Worm (Caenorhabditis elegans): ENCODE measurements around the gene C17B7.14.

C17B7.14 gene

ce11 chrV:3282957-3283356 lies 37.4 kb downstream of the C17B7.14 start, which contains the start of gene str-64:
str-64 (plus strand) TSS chrV:3283257.
- TF ChIP-seq sma-3 (GFP tag; optimal IDR thresholded peaks at IDR 0.05) (no peak), nhr-12 (tag; optimal IDR thresholded peaks at IDR 0.05) (no peak), elt-1 (tag; optimal IDR thresholded peaks at IDR 0.05) (no peak), lin-11 (tag; optimal IDR thresholded peaks at IDR 0.05) (no peak)

ce11 chrV:3281523-3281922 lies 38.8 kb downstream of the C17B7.14 start, which contains the start of gene T28A11.25:
T28A11.25 (plus strand) TSS chrV:3281823.
- TF ChIP-seq lsy-2 (tag; optimal IDR thresholded peaks at IDR 0.05) (no peak), sma-9 (GFP tag; optimal IDR thresholded peaks at IDR 0.05) (peak; percentile 64), sma-9 (tag; optimal IDR thresholded peaks at IDR 0.05) (no peak)

- no peak for TF ChIP-seq lin-39 (tag; optimal IDR thresholded peaks at IDR 0.05)
- no peak for TF ChIP-seq skn-1 (tag; optimal IDR thresholded peaks at IDR 0.05)
- no peak for TF ChIP-seq crh-2 (tag; optimal IDR thresholded peaks at IDR 0.05)
- TF ChIP-seq unc-55 (GFP tag; optimal IDR thresholded peaks at IDR 0.05), result no peak
- no peak for TF ChIP-seq unc-39 (tag; optimal IDR thresholded peaks at IDR 0.05)
- peak; percentile 8 for TF ChIP-seq sem-4 (tag; optimal IDR thresholded peaks at IDR 0.05)
- TF ChIP-seq nhr-129 (tag; optimal IDR thresholded peaks at IDR 0.05), result no peak
- peak; percentile 50 for TF ChIP-seq F13H6.1 (tag; optimal IDR thresholded peaks at IDR 0.05)
- peak; percentile 71 for TF ChIP-seq sma-9 (GFP tag; optimal IDR thresholded peaks at IDR 0.05)
- TF ChIP-seq sma-9 (tag; optimal IDR thresholded peaks at IDR 0.05), result no peak
- TF ChIP-seq ztf-1 (GFP tag; conservative IDR thresholded peaks at IDR 0.05), result no peak
These were observed 40.3 kb downstream of the C17B7.14 start, which contains the start of gene T28A11.2 for ce11 chrV:3280009-3280408. T28A11.2 (plus strand) TSS chrV:3280379.

- TF ChIP-seq F13H6.1 (tag; optimal IDR thresholded peaks at IDR 0.05) (peak; percentile 65), mbf-1 (tag; optimal IDR thresholded peaks at IDR 0.05) (no peak), zag-1 (tag; optimal IDR thresholded peaks at IDR 0.05) (no peak), sma-9 (GFP tag; optimal IDR thresholded peaks at IDR 0.05) (peak; percentile 78), sma-9 (tag; optimal IDR thresholded peaks at IDR 0.05) (no peak), lsy-2 (tag; optimal IDR thresholded peaks at IDR 0.05) (peak in 1 of 2 experiments; percentile 27)
These were observed 41.2 kb downstream of the C17B7.14 start for ce11 chrV:3279138-3279537.

DNA sequence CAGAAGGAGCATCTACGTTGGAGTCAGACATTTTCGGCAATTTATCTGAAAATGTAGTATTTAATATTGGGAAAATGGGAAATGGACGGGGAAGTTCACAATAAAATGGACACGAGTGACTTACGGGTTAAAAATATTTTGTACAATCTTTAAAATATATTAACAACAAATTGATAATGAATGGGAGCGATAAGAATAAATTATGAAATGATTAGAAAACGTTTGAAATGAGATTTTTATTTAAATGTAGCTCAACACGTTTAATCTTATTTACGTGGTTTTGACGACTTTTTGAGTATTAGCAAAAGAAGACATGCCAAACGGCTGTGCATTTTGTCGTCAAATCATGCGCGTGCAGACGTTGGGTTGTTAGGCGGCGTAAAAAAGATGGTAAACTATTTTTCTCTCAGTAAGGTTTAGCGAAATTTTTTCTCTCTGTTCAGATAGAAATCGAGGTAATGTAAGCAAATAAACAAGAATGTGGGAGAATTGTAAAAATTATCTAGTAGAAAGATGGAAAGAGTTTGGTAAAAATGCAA lies 42.2 kb downstream of the C17B7.14 start, which contains the start of gene fbxa-64:
Gene fbxa-64 (minus strand): TSS at position 51 of the 539 bp plus-strand sequence.
- TF ChIP-seq nhr-21 (tag; optimal IDR thresholded peaks at IDR 0.05), result no peak
- no peak for TF ChIP-seq nhr-11 (tag; optimal IDR thresholded peaks at IDR 0.05)
- TF ChIP-seq lin-13 (GFP tag; optimal IDR thresholded peaks at IDR 0.05), result no peak
- no peak for TF ChIP-seq egl-27 (tag; optimal IDR thresholded peaks at IDR 0.05)
- TF ChIP-seq aly-2 (tag; optimal IDR thresholded peaks at IDR 0.05), result no peak
- TF ChIP-seq R02D3.7 (tag; optimal IDR thresholded peaks at IDR 0.05), result no peak
- peak; percentile 9 for TF ChIP-seq C34F6.9 (tag; optimal IDR thresholded peaks at IDR 0.05)
- TF ChIP-seq lsy-2 (tag; optimal IDR thresholded peaks at IDR 0.05), result peak in 1 of 2 experiments; percentile 18
- TF ChIP-seq ama-1 (optimal IDR thresholded peaks at IDR 0.05), result no peak
- TF ChIP-seq crh-2 (tag; optimal IDR thresholded peaks at IDR 0.05), result no peak
- no peak for TF ChIP-seq lin-39 (tag; optimal IDR thresholded peaks at IDR 0.05)
- TF ChIP-seq F13H6.1 (tag; optimal IDR thresholded peaks at IDR 0.05), result no peak
- TF ChIP-seq mdl-1 (tag; optimal IDR thresholded peaks at IDR 0.05), result no peak
- TF ChIP-seq Y55F3AM.14 (GFP tag; optimal IDR thresholded peaks at IDR 0.05), result no peak
- TF ChIP-seq nhr-23 (tag; optimal IDR thresholded peaks at IDR 0.05), result no peak
- no peak for TF ChIP-seq mab-5 (tag; optimal IDR thresholded peaks at IDR 0.05)

DNA sequence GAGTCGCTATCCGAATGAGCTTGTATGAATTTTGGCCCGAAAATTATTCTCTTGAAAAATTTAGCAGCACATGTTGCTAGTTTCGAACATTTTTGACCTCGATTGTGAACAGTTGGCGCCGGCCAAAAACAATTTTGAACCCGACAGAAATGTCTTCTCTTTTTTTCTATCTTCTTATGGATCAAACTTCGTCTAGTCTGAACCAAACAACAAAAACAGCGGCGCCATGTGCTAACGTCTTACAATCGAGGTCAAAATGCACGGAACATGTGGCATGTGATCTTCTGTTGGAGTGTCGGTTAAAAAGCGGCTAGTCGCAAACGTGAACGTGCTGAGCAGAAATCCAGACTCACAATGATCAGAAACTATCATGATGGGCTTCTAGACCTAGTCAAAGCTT lies 44.1 kb downstream of the C17B7.14 start:
- no peak for TF ChIP-seq lsy-2 (tag; optimal IDR thresholded peaks at IDR 0.05)
- TF ChIP-seq F13H6.1 (tag; optimal IDR thresholded peaks at IDR 0.05), result peak; percentile 80
- TF ChIP-seq sem-4 (tag; optimal IDR thresholded peaks at IDR 0.05), result peak; percentile 4
- no peak for TF ChIP-seq nhr-11 (tag; optimal IDR thresholded peaks at IDR 0.05)
- peak; percentile 92 for TF ChIP-seq sma-9 (GFP tag; optimal IDR thresholded peaks at IDR 0.05)
- no peak for TF ChIP-seq sma-9 (tag; optimal IDR thresholded peaks at IDR 0.05)
- TF ChIP-seq nhr-237 (tag; optimal IDR thresholded peaks at IDR 0.05), result no peak
- TF ChIP-seq C34F6.9 (tag; optimal IDR thresholded peaks at IDR 0.05), result no peak
